Worm (Caenorhabditis elegans) whole organism, L2 larva: ENCODE measurements around the gene cgr-1.

Source experiments
- C34F6.9 ChIP-seq: fragments of 150-350 bp; optimal IDR thresholded peaks from 2 replicates; lab custom pipeline; 2014; ENCODE audit warnings: missing biosample characterization, missing genetic modification characterization
- F13H6.1 ChIP-seq: sonication (generic microtip); optimal IDR thresholded peaks from 2 replicates; lab custom pipeline; 2016; ENCODE audit warnings: missing genetic modification characterization, missing compliant biosample characterization
- Y55F3AM.14 ChIP-seq: fragments of 200-800 bp; sonication (Bioruptor generic); optimal IDR thresholded peaks from 2 replicates; lab custom pipeline; 2018; ENCODE audit warnings: mild to moderate bottlenecking, missing genetic modification characterization, missing compliant biosample characterization
- ZK546.5 ChIP-seq: sonication (generic microtip); optimal IDR thresholded peaks from 2 replicates; lab custom pipeline; 2017; ENCODE audit warnings: missing biosample characterization, missing genetic modification characterization
- alr-1 ChIP-seq: fragments of 150-350 bp; optimal IDR thresholded peaks from 2 replicates; lab custom pipeline; 2014; ENCODE audit warnings: missing biosample characterization, missing genetic modification characterization
- aly-2 ChIP-seq: fragments of 150-350 bp; optimal IDR thresholded peaks from 2 replicates; lab custom pipeline; 2014; ENCODE audit warnings: missing biosample characterization, missing genetic modification characterization
- ama-1 ChIP-seq: fragments of 150-350 bp; optimal IDR thresholded peaks from 2 replicates; lab custom pipeline; 2018; ENCODE audit warnings: inconsistent platforms
- blmp-1 ChIP-seq: sonication (generic microtip); optimal IDR thresholded peaks from 2 replicates; lab custom pipeline; 2017; ENCODE audit warnings: missing genetic modification characterization, mild to moderate bottlenecking, missing compliant biosample characterization, antibody characterized with exemption, moderate library complexity; ENCODE audit not compliant: insufficient read depth
- ceh-82 ChIP-seq: fragments of 150-350 bp; optimal IDR thresholded peaks from 2 replicates; lab custom pipeline; 2014; ENCODE audit warnings: missing biosample characterization, missing genetic modification characterization
- egl-27 ChIP-seq: sonication (generic microtip); optimal IDR thresholded peaks from 3 replicates; lab custom pipeline; 2017; ENCODE audit warnings: missing biosample characterization, missing genetic modification reagents, missing genetic modification characterization
- elt-1 ChIP-seq: fragments of 150-350 bp; optimal IDR thresholded peaks from 2 replicates; lab custom pipeline; 2014; ENCODE audit warnings: missing biosample characterization, missing genetic modification characterization
- elt-3 ChIP-seq: sonication (generic microtip); optimal IDR thresholded peaks from 2 replicates; lab custom pipeline; 2017; ENCODE audit warnings: missing biosample characterization, missing genetic modification characterization
- fos-1 ChIP-seq: fragments of 150-350 bp; optimal IDR thresholded peaks from 2 replicates; lab custom pipeline; 2014; ENCODE audit warnings: missing biosample characterization, missing genetic modification characterization
- lin-11 ChIP-seq: fragments of 150-350 bp; sonication (generic microtip); optimal IDR thresholded peaks from 2 replicates; lab custom pipeline; 2014; ENCODE audit warnings: missing biosample characterization, missing genetic modification characterization, inconsistent platforms, mixed read lengths
- lin-13 ChIP-seq: fragments of 150-350 bp; optimal IDR thresholded peaks from 2 replicates; lab custom pipeline; 2014; ENCODE audit warnings: missing biosample characterization, missing genetic modification reagents, missing genetic modification characterization
- lsy-2 ChIP-seq, 2 experiments: fragments of 150-350 bp in 1 of 2; sonication (generic microtip) in 1 of 2; optimal IDR thresholded peaks; 2 replicates each; lab custom pipeline; 2014 to 2017; ENCODE audit warnings: missing biosample characterization in 2 of 2, missing genetic modification characterization in 2 of 2
- mab-5 ChIP-seq: fragments of 150-350 bp; optimal IDR thresholded peaks from 2 replicates; lab custom pipeline; 2014; ENCODE audit warnings: missing biosample characterization, missing genetic modification characterization
- mdl-1 ChIP-seq, 2 experiments: fragments of 150-350 bp in 1 of 2; sonication (generic microtip) in 1 of 2; optimal IDR thresholded peaks; 2 replicates each; lab custom pipeline; 2017; ENCODE audit warnings: missing biosample characterization in 2 of 2, missing genetic modification characterization in 2 of 2
- nhr-11 ChIP-seq: fragments of 150-350 bp; optimal IDR thresholded peaks from 2 replicates; lab custom pipeline; 2014; ENCODE audit warnings: missing biosample characterization, missing genetic modification characterization
- nhr-25 ChIP-seq: fragments of 150-350 bp; sonication (generic microtip); optimal IDR thresholded peaks from 3 replicates; lab custom pipeline; 2014; ENCODE audit warnings: missing biosample characterization, missing genetic modification characterization
- nhr-6 ChIP-seq: fragments of 150-350 bp; optimal IDR thresholded peaks from 2 replicates; lab custom pipeline; 2014; ENCODE audit warnings: missing biosample characterization, missing genetic modification characterization
- nhr-77 ChIP-seq: fragments of 150-350 bp; optimal IDR thresholded peaks from 2 replicates; lab custom pipeline; 2014; ENCODE audit warnings: missing biosample characterization, missing genetic modification characterization
- sem-4 ChIP-seq: fragments of 150-350 bp; optimal IDR thresholded peaks from 2 replicates; lab custom pipeline; 2014; ENCODE audit warnings: missing biosample characterization, missing genetic modification reagents, missing genetic modification characterization
- skn-1 ChIP-seq: sonication (generic microtip); optimal IDR thresholded peaks from 2 replicates; lab custom pipeline; 2017; ENCODE audit warnings: missing biosample characterization, missing genetic modification characterization
- sma-9 ChIP-seq, 2 experiments: fragments of 150-350 bp in 1 of 2; sonication (generic microtip) in 1 of 2; optimal IDR thresholded peaks; 2 replicates each; lab custom pipeline; 2014 to 2016; ENCODE audit warnings: missing genetic modification characterization in 2 of 2, mild to moderate bottlenecking in 1 of 2, missing biosample characterization in 1 of 2, missing compliant biosample characterization in 1 of 2, missing genetic modification reagents in 1 of 2, moderate library complexity in 1 of 2
- snpc-4 ChIP-seq: fragments of 150-350 bp; optimal IDR thresholded peaks from 2 replicates; lab custom pipeline; 2014; ENCODE audit warnings: missing biosample characterization, missing genetic modification characterization
- unc-39 ChIP-seq: fragments of 150-350 bp; optimal IDR thresholded peaks from 2 replicates; lab custom pipeline; 2014; ENCODE audit warnings: missing biosample characterization, missing genetic modification characterization
- unc-55 ChIP-seq: fragments of 150-350 bp; sonication (generic microtip); optimal IDR thresholded peaks from 3 replicates; lab custom pipeline; 2014; ENCODE audit warnings: missing biosample characterization, missing genetic modification reagents, missing genetic modification characterization
- unc-62 ChIP-seq: fragments of 150-350 bp; optimal IDR thresholded peaks from 2 replicates; lab custom pipeline; 2014; ENCODE audit warnings: missing biosample characterization, missing genetic modification reagents, missing genetic modification characterization
- zag-1 ChIP-seq: fragments of 150-350 bp; optimal IDR thresholded peaks from 2 replicates; lab custom pipeline; 2014; ENCODE audit warnings: missing biosample characterization, missing genetic modification characterization
- ztf-11 ChIP-seq: sonication (generic microtip); optimal IDR thresholded peaks from 2 replicates; lab custom pipeline; 2017; ENCODE audit warnings: missing biosample characterization, missing genetic modification characterization
- ztf-4 ChIP-seq: fragments of 150-350 bp; optimal IDR thresholded peaks from 2 replicates; lab custom pipeline; 2014; ENCODE audit warnings: missing biosample characterization, missing genetic modification characterization

The cgr-1 gene

DNA sequence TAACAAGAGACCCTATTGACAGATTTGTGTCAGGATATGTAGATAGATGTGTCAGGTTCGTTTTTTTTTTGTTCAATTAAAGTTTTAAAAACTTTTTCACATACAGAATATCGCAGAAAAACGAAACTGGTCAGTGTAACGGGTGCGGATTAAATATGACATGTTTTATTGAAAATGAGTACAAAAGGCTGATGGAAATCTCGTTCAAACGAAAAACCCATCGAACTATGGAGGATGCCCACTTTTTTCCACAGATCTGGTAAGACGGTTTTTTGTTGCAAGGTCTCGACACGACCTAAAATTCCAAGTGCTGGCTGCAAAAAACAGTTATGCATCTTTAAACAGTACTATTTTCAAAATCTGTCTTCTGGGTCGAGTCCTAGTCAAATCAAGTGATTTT, 29.8 kb upstream of the cgr-1 start:
- TF ChIP-seq unc-62: no peak
- TF ChIP-seq F13H6.1 (tag; lab: Kevin White, UChicago): no peak
- TF ChIP-seq blmp-1: no peak
- no peak for TF ChIP-seq ceh-82 (tag; lab: Kevin White, UChicago)
- TF ChIP-seq aly-2: no peak
- TF ChIP-seq unc-55: no peak
- no peak for TF ChIP-seq sma-9 (GFP tag; optimal IDR thresholded peaks at IDR 0.05; lab: Kevin White, UChicago)
- TF ChIP-seq sma-9 (tag; optimal IDR thresholded peaks at IDR 0.05; lab: Kevin White, UChicago): no peak
- TF ChIP-seq sem-4 (tag; lab: Kevin White, UChicago): no peak
- TF ChIP-seq lin-13: no peak
- no peak for TF ChIP-seq ztf-4
- no peak for TF ChIP-seq Y55F3AM.14 (GFP tag; lab: Kevin White, UChicago)
- no peak for TF ChIP-seq fos-1 (tag; lab: Kevin White, UChicago)
- TF ChIP-seq zag-1 (tag; lab: Kevin White, UChicago): no peak

DNA sequence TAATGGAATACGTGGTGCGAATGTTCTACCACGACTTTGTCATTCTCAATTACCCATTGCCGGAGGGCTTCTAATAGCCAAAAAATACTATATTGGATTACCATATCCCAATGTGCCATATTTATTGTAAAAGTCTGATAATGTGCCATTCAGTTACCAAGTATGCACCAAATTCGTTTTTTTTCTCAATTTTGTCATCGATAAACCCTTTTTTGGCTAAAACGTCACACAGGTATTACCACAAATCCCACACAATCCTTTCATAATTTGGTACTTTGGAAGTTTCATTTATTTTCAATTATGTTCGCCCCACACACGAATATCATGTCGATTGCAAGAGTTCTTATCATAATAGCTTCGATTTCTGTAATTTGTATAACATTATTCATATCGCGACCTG, 27.8 kb upstream of the cgr-1 start, which contains the start of gene vep-2:
Gene vep-2, plus strand, starts transcription at position 301 of the 400 bp plus-strand sequence.
- TF ChIP-seq nhr-6 (tag; lab: Kevin White, UChicago) (no peak), ZK546.5 (no peak), sem-4 (tag; lab: Kevin White, UChicago) (no peak), nhr-77 (tag; lab: Kevin White, UChicago) (no peak), F13H6.1 (tag; lab: Kevin White, UChicago) (no peak), ama-1 (lab: Kevin White, UChicago) (no peak), alr-1 (no peak), zag-1 (tag; lab: Kevin White, UChicago) (no peak)
- TF ChIP-seq, all 48 proteins: peak for 0

- no peak for TF ChIP-seq ceh-82 (tag; lab: Kevin White, UChicago)
- TF ChIP-seq F13H6.1 (tag; lab: Kevin White, UChicago): no peak
- TF ChIP-seq unc-62: no peak
- no peak for TF ChIP-seq lin-13
- no peak for TF ChIP-seq nhr-11 (tag; lab: Kevin White, UChicago)
- no peak for TF ChIP-seq sem-4 (tag; lab: Kevin White, UChicago)
- no peak for TF ChIP-seq sma-9 (GFP tag; optimal IDR thresholded peaks at IDR 0.05; lab: Kevin White, UChicago)
- TF ChIP-seq sma-9 (tag; optimal IDR thresholded peaks at IDR 0.05; lab: Kevin White, UChicago): no peak
- TF ChIP-seq lin-11 (tag; lab: Kevin White, UChicago): no peak
- TF ChIP-seq skn-1 (tag; lab: Kevin White, UChicago): no peak
- no peak for TF ChIP-seq nhr-25 (tag; lab: Kevin White, UChicago)
- no peak for TF ChIP-seq elt-1 (tag; lab: Kevin White, UChicago)
- no peak for TF ChIP-seq unc-55
- TF ChIP-seq egl-27 (tag; lab: Kevin White, UChicago): no peak
Observed at ce11 chrX:3625599-3625998, 25.3 kb upstream of the cgr-1 start.

DNA sequence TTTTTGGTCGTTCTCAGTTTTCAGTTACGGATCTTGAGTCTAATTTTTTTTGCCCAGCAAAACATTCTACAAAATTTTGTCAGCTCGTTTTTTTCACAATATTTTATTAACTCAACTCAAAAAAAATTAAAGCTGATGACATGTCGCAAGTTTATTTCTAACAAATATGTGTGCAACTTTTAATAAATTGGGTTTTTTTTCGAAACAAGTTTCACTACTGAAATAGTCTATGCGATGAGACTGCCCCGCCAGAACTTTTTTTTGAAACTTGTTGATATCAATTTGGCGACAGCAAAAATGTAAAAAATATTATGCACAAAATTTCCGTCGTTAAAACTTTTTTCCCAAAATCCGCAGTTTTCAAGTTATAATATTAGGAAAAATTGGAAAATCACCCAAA, 22.9 kb upstream of the cgr-1 start, which contains the start of gene C18B2.2:
Gene C18B2.2, plus strand, starts transcription at position 301 of the 400 bp plus-strand sequence.
- no peak for TF ChIP-seq C34F6.9 (tag; lab: Kevin White, UChicago)
- TF ChIP-seq mab-5 (tag; lab: Kevin White, UChicago): no peak
- TF ChIP-seq mdl-1 (tag; optimal IDR thresholded peaks at IDR 0.05; lab: Kevin White, UChicago): no peak
- TF ChIP-seq ztf-11 (tag; lab: Kevin White, UChicago): no peak
- TF ChIP-seq ama-1 (lab: Kevin White, UChicago): no peak
- TF ChIP-seq elt-3 (tag; lab: Kevin White, UChicago): no peak
- TF ChIP-seq lsy-2 (tag; optimal IDR thresholded peaks at IDR 0.05; lab: Kevin White, UChicago): no peak
- no peak for TF ChIP-seq unc-39 (tag; lab: Kevin White, UChicago)
- TF ChIP-seq alr-1: no peak
- no peak for TF ChIP-seq ceh-82 (tag; lab: Kevin White, UChicago)
- no peak for TF ChIP-seq skn-1 (tag; lab: Kevin White, UChicago)
- TF ChIP-seq nhr-11 (tag; lab: Kevin White, UChicago): no peak
- TF ChIP-seq zag-1 (tag; lab: Kevin White, UChicago): no peak

ce11 chrX:3618842-3619241, 18.6 kb upstream of the cgr-1 start:
- TF ChIP-seq snpc-4 (tag; lab: Kevin White, UChicago) (no peak), unc-55 (no peak), blmp-1 (no peak), ztf-11 (tag; lab: Kevin White, UChicago) (no peak), ZK546.5 (no peak)
